Worm (Caenorhabditis elegans) whole organism, mixed stage, embryonic: ENCODE measurements around the gene ocr-1.

Experiments
- M03D4.4 ChIP-seq: sonication (generic microtip); optimal IDR thresholded peaks from 2 replicates; lab custom pipeline; 2017; ENCODE audit warnings: mild to moderate bottlenecking, missing genetic modification characterization, missing compliant biosample characterization
- bed-3 ChIP-seq: fragments of 200-800 bp; sonication (Bioruptor generic); optimal IDR thresholded peaks from 3 replicates; lab custom pipeline; 2018; ENCODE audit warnings: mild to moderate bottlenecking, missing genetic modification characterization, moderate library complexity, missing compliant biosample characterization
- blmp-1 ChIP-seq: fragments of 150-350 bp; optimal IDR thresholded peaks from 2 replicates; lab custom pipeline; 2014; ENCODE audit warnings: missing biosample characterization, missing genetic modification characterization
- ceh-39 ChIP-seq: fragments of 150-350 bp; optimal IDR thresholded peaks from 2 replicates; lab custom pipeline; 2014; ENCODE audit warnings: missing biosample characterization, missing genetic modification characterization
- ceh-43 ChIP-seq: fragments of 200-800 bp; sonication (Bioruptor generic); optimal IDR thresholded peaks from 2 replicates; lab custom pipeline; 2018; ENCODE audit warnings: mild to moderate bottlenecking, missing genetic modification characterization, moderate library complexity, missing compliant biosample characterization
- ceh-83 ChIP-seq: fragments of 200-800 bp; sonication (Bioruptor generic); optimal IDR thresholded peaks from 2 replicates; lab custom pipeline; 2018; ENCODE audit warnings: mild to moderate bottlenecking, missing genetic modification characterization, missing compliant biosample characterization
- ces-1 ChIP-seq: fragments of 150-350 bp; optimal IDR thresholded peaks from 2 replicates; lab custom pipeline; 2014; ENCODE audit warnings: missing biosample characterization, missing genetic modification reagents, missing genetic modification characterization
- cnd-1 ChIP-seq: fragments of 200-800 bp; sonication (Bioruptor generic); optimal IDR thresholded peaks from 2 replicates; lab custom pipeline; 2018; ENCODE audit warnings: mild to moderate bottlenecking, missing genetic modification characterization, missing compliant biosample characterization
- drap-1 ChIP-seq: fragments of 200-800 bp; sonication (Bioruptor generic); optimal IDR thresholded peaks from 3 replicates; lab custom pipeline; 2018; ENCODE audit warnings: mild to moderate bottlenecking, missing genetic modification characterization, missing compliant biosample characterization
- elt-1 ChIP-seq: sonication (generic microtip); optimal IDR thresholded peaks from 2 replicates; lab custom pipeline; 2017; ENCODE audit warnings: missing genetic modification characterization, mild to moderate bottlenecking, missing compliant biosample characterization, antibody characterized with exemption, moderate library complexity, borderline replicate concordance; ENCODE audit not compliant: insufficient read depth
- elt-3 ChIP-seq: fragments of 150-350 bp; optimal IDR thresholded peaks from 2 replicates; lab custom pipeline; 2014; ENCODE audit warnings: missing biosample characterization, missing genetic modification characterization
- flh-1 ChIP-seq: fragments of 200-800 bp; sonication (Bioruptor generic); optimal IDR thresholded peaks from 2 replicates; lab custom pipeline; 2018; ENCODE audit warnings: mild to moderate bottlenecking, missing genetic modification characterization, moderate library complexity, missing compliant biosample characterization
- ham-2 ChIP-seq: fragments of 200-800 bp; sonication (Bioruptor generic); optimal IDR thresholded peaks from 2 replicates; lab custom pipeline; 2018; ENCODE audit warnings: mild to moderate bottlenecking, missing genetic modification characterization, missing compliant biosample characterization
- hlh-1 ChIP-seq: fragments of 150-350 bp; optimal IDR thresholded peaks from 2 replicates; lab custom pipeline; 2014; ENCODE audit warnings: missing biosample characterization, missing genetic modification reagents, missing genetic modification characterization
- lin-13 ChIP-seq: fragments of 150-350 bp; optimal IDR thresholded peaks from 2 replicates; lab custom pipeline; 2014; ENCODE audit warnings: missing biosample characterization, missing genetic modification characterization
- lin-32 ChIP-seq: fragments of 200-800 bp; sonication (Bioruptor generic); optimal IDR thresholded peaks from 2 replicates; lab custom pipeline; 2018; ENCODE audit warnings: mild to moderate bottlenecking, missing genetic modification characterization, missing compliant biosample characterization
- lsy-2 ChIP-seq: fragments of 150-350 bp; optimal IDR thresholded peaks from 2 replicates; lab custom pipeline; 2014; ENCODE audit warnings: missing biosample characterization, missing genetic modification characterization
- mab-5 ChIP-seq: fragments of 150-350 bp; optimal IDR thresholded peaks from 2 replicates; lab custom pipeline; 2014; ENCODE audit warnings: missing biosample characterization, missing genetic modification characterization
- mep-1 ChIP-seq: fragments of 150-350 bp; optimal IDR thresholded peaks from 2 replicates; lab custom pipeline; 2017; ENCODE audit warnings: missing biosample characterization, missing genetic modification reagents, missing genetic modification characterization, inconsistent platforms
- mls-2 ChIP-seq: sonication (generic microtip); optimal IDR thresholded peaks from 2 replicates; lab custom pipeline; 2016; ENCODE audit warnings: mild to moderate bottlenecking, missing genetic modification characterization, moderate library complexity, missing compliant biosample characterization
- nhr-12 ChIP-seq: fragments of 150-350 bp; optimal IDR thresholded peaks from 2 replicates; lab custom pipeline; 2014; ENCODE audit warnings: missing biosample characterization, missing genetic modification characterization
- nhr-2 ChIP-seq: fragments of 150-350 bp; optimal IDR thresholded peaks from 2 replicates; lab custom pipeline; 2014; ENCODE audit warnings: missing biosample characterization, missing genetic modification characterization
- nhr-237 ChIP-seq: fragments of 150-350 bp; optimal IDR thresholded peaks from 2 replicates; lab custom pipeline; 2014; ENCODE audit warnings: missing biosample characterization, missing genetic modification characterization
- nhr-28 ChIP-seq: fragments of 150-350 bp; optimal IDR thresholded peaks from 2 replicates; lab custom pipeline; 2014; ENCODE audit warnings: missing biosample characterization, missing genetic modification characterization
- pha-4 ChIP-seq: fragments of 150-350 bp; optimal IDR thresholded peaks from 2 replicates; lab custom pipeline; 2018; ENCODE audit warnings: missing biosample characterization, missing genetic modification reagents, missing genetic modification characterization
- sem-2 ChIP-seq: fragments of 200-800 bp; sonication (Bioruptor generic); optimal IDR thresholded peaks from 2 replicates; lab custom pipeline; 2018; ENCODE audit warnings: mild to moderate bottlenecking, missing genetic modification characterization, missing compliant biosample characterization
- snpc-4 ChIP-seq: fragments of 150-350 bp; optimal IDR thresholded peaks from 2 replicates; lab custom pipeline; 2014; ENCODE audit warnings: missing biosample characterization, missing genetic modification characterization
- sptf-1 ChIP-seq: sonication (generic microtip); optimal IDR thresholded peaks from 2 replicates; lab custom pipeline; 2017; ENCODE audit warnings: mild to moderate bottlenecking, missing genetic modification characterization, moderate library complexity, missing compliant biosample characterization
- tbx-8 ChIP-seq: fragments of 200-800 bp; sonication (Bioruptor generic); optimal IDR thresholded peaks from 2 replicates; lab custom pipeline; 2018; ENCODE audit warnings: mild to moderate bottlenecking, missing genetic modification characterization, moderate library complexity, missing compliant biosample characterization
- unc-39 ChIP-seq: fragments of 150-350 bp; optimal IDR thresholded peaks from 2 replicates; lab custom pipeline; 2014; ENCODE audit warnings: missing biosample characterization, missing genetic modification characterization
- unc-62 ChIP-seq: fragments of 150-350 bp; optimal IDR thresholded peaks from 2 replicates; lab custom pipeline; 2014; ENCODE audit warnings: missing biosample characterization, missing genetic modification reagents, missing genetic modification characterization
- zip-8 ChIP-seq: fragments of 150-350 bp; optimal IDR thresholded peaks from 2 replicates; lab custom pipeline; 2014; ENCODE audit warnings: missing biosample characterization, missing genetic modification characterization
- ztf-11 ChIP-seq: fragments of 150-350 bp; optimal IDR thresholded peaks from 2 replicates; lab custom pipeline; 2014; ENCODE audit warnings: missing biosample characterization, missing genetic modification characterization

ocr-1 gene

ce11 chrV:10720876-10721275 is 43.3 kb upstream of the ocr-1 start:
- no peak for TF ChIP-seq snpc-4 (tag; lab: Kevin White, UChicago)
- TF ChIP-seq mab-5: no peak
- TF ChIP-seq lsy-2: no peak
- no peak for TF ChIP-seq elt-1 (tag; lab: Kevin White, UChicago)
- no peak for TF ChIP-seq mls-2 (tag; lab: Kevin White, UChicago)
- TF ChIP-seq unc-39 (tag; lab: Kevin White, UChicago): no peak
- TF ChIP-seq ztf-11: no peak
- TF ChIP-seq elt-3 (tag; lab: Kevin White, UChicago): no peak
- no peak for TF ChIP-seq cnd-1 (tag; lab: Kevin White, UChicago)
- no peak for TF ChIP-seq ham-2
- TF ChIP-seq unc-62: no peak
- no peak for TF ChIP-seq nhr-2 (tag; lab: Kevin White, UChicago)
- no peak for TF ChIP-seq pha-4

DNA sequence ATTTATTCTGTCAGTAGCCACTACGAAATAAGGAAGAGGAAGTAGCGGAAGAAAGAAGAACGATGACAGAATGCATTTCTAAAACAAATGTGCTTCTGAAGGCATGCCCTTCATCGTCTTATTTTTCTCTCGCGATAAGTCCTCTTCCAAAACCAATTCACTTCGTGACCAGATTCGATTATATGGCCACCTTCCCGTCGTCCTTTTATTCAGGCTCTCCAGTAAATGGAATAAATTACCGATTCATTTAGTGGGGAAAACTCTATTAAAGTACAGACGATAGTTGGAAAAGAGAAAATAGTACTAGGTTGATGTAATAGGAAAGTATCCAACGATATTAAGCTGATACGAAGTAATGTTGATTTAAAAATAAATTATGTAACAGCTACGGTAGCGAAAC is 42.9 kb upstream of the ocr-1 start:
- peak; percentile 100 for TF ChIP-seq ces-1 (GFP tag; lab: Kevin White, UChicago)
- TF ChIP-seq ceh-39 (tag; lab: Kevin White, UChicago): no peak

ce11 chrV:10721912-10722426 is 42.2 kb upstream of the ocr-1 start:
- no peak for TF ChIP-seq nhr-28 (tag; lab: Kevin White, UChicago)
- TF ChIP-seq flh-1 (GFP tag; lab: Kevin White, UChicago): no peak
- TF ChIP-seq hlh-1 (tag; lab: Kevin White, UChicago): peak; percentile 66
- no peak for TF ChIP-seq drap-1 (GFP tag; lab: Kevin White, UChicago)
- TF ChIP-seq unc-62: peak; percentile 8
- no peak for TF ChIP-seq lin-13 (tag; lab: Kevin White, UChicago)
- TF ChIP-seq mls-2 (tag; lab: Kevin White, UChicago): no peak
- TF ChIP-seq mep-1 (tag; lab: Kevin White, UChicago): peak; percentile 2
- TF ChIP-seq zip-8 (tag; lab: Kevin White, UChicago): no peak
- TF ChIP-seq ztf-11: no peak
- TF ChIP-seq lin-32: no peak
- TF ChIP-seq M03D4.4 (tag; lab: Kevin White, UChicago): no peak
- TF ChIP-seq nhr-2 (tag; lab: Kevin White, UChicago): no peak
- no peak for TF ChIP-seq sptf-1 (tag; lab: Kevin White, UChicago)
- TF ChIP-seq blmp-1 (tag; lab: Kevin White, UChicago): peak; percentile 84
- TF ChIP-seq mab-5: no peak
- no peak for TF ChIP-seq nhr-237 (tag; lab: Kevin White, UChicago)
- no peak for TF ChIP-seq snpc-4 (tag; lab: Kevin White, UChicago)
- TF ChIP-seq, all 35 proteins: peak for 4

DNA sequence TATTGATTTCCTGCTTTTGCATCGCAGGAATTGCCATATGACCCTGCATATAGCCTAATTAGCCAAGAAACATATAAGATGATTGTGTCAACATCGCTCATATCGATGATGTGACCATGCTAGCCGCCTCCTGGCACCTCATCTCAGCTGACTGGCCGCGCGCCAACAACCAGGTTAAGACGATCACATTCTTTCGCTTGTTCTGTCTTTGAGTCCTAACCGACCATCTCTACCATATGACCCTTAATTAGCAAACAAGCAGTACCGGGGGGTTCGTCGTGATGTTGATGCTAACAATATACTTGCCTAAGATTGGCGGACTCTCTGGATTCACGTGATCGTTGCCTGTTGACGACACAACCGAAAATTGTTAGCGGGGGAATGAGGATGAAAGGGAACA is 41.6 kb upstream of the ocr-1 start:
- TF ChIP-seq nhr-2 (tag; lab: Kevin White, UChicago) (no peak), tbx-8 (GFP tag; lab: Kevin White, UChicago) (no peak), ceh-43 (GFP tag; lab: Kevin White, UChicago) (no peak), bed-3 (GFP tag; lab: Kevin White, UChicago) (no peak), lin-13 (tag; lab: Kevin White, UChicago) (no peak), M03D4.4 (tag; lab: Kevin White, UChicago) (no peak), zip-8 (tag; lab: Kevin White, UChicago) (no peak)
- TF ChIP-seq, all 35 proteins: peak for 0

DNA sequence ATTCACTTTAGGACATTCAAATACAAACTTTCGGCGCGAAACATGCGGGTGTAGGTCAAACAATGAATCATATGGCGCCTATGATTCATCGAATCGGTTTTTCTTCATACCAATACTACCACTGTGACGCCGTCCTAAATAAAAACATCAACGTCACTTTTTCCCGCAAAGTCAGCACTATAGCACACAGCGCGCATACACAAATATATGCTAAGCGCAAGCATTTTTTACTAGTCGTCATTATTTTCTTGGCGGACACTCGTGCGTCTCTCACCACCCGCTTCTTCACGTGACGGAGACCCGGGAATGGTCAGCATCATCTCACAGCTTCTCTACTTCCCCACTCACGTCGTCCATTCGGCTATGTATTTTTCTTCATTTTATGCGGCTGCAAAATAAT is 41.0 kb upstream of the ocr-1 start:
- TF ChIP-seq nhr-28 (tag; lab: Kevin White, UChicago) (no peak), cnd-1 (tag; lab: Kevin White, UChicago) (no peak), unc-39 (tag; lab: Kevin White, UChicago) (no peak), tbx-8 (GFP tag; lab: Kevin White, UChicago) (no peak), M03D4.4 (tag; lab: Kevin White, UChicago) (no peak), nhr-12 (no peak), bed-3 (GFP tag; lab: Kevin White, UChicago) (no peak), sem-2 (no peak), mep-1 (tag; lab: Kevin White, UChicago) (no peak), pha-4 (no peak), ceh-83 (no peak), blmp-1 (tag; lab: Kevin White, UChicago) (no peak), ceh-43 (GFP tag; lab: Kevin White, UChicago) (no peak), elt-3 (tag; lab: Kevin White, UChicago) (no peak), sptf-1 (tag; lab: Kevin White, UChicago) (no peak), ztf-11 (no peak), hlh-1 (tag; lab: Kevin White, UChicago) (no peak), zip-8 (tag; lab: Kevin White, UChicago) (no peak)
